Fruit fly (Drosophila melanogaster) whole organism, wandering third instar larva: ENCODE data around the gene Tango6.

Experiments
- CG32264 ChIP-seq: fragments of 200-800 bp; sonication (Bioruptor generic); optimal IDR thresholded peaks from 2 replicates; lab custom pipeline; 2016; ENCODE audit warnings: missing biosample characterization, missing genetic modification characterization
- HLH106 ChIP-seq: fragments of 200-800 bp; optimal IDR thresholded peaks from 3 replicates; lab custom pipeline; 2019; ENCODE audit warnings: missing biosample characterization, mild to moderate bottlenecking, missing genetic modification characterization, moderate library complexity
- Hr78 ChIP-seq: fragments of >200 bp; optimal IDR thresholded peaks from 2 replicates; lab custom pipeline; 2017; ENCODE audit warnings: missing biosample characterization, missing genetic modification characterization
- Mio ChIP-seq: sonication (Bioruptor generic); optimal IDR thresholded peaks from 2 replicates; lab custom pipeline; 2016; ENCODE audit warnings: missing biosample characterization, missing genetic modification characterization
- Myc ChIP-seq: fragments of >200 bp; optimal IDR thresholded peaks from 2 replicates; lab custom pipeline; 2017
- Vsx2 ChIP-seq: fragments of 200-300, 225-300 bp; sonication (Bioruptor generic); optimal IDR thresholded peaks from 2 replicates; lab custom pipeline; 2018; ENCODE audit warnings: missing biosample characterization, missing genetic modification characterization; ENCODE audit not compliant: partially characterized antibody
- fru ChIP-seq: fragments of 200-800 bp; sonication (Bioruptor generic); optimal IDR thresholded peaks from 3 replicates; lab custom pipeline; 2016; ENCODE audit warnings: missing biosample characterization, mild to moderate bottlenecking, missing genetic modification characterization
- lola ChIP-seq: fragments of >200 bp; optimal IDR thresholded peaks from 2 replicates; lab custom pipeline; 2017; ENCODE audit warnings: missing biosample characterization, missing genetic modification characterization
- psq ChIP-seq: fragments of 200-800 bp; sonication (Bioruptor generic); optimal IDR thresholded peaks from 3 replicates; lab custom pipeline; 2017; ENCODE audit warnings: missing biosample characterization, mild to moderate bottlenecking, missing genetic modification characterization, moderate library complexity
- usp ChIP-seq: fragments of >200 bp; optimal IDR thresholded peaks from 2 replicates; lab custom pipeline; 2017; ENCODE audit warnings: missing biosample characterization, missing genetic modification characterization

DNA sequence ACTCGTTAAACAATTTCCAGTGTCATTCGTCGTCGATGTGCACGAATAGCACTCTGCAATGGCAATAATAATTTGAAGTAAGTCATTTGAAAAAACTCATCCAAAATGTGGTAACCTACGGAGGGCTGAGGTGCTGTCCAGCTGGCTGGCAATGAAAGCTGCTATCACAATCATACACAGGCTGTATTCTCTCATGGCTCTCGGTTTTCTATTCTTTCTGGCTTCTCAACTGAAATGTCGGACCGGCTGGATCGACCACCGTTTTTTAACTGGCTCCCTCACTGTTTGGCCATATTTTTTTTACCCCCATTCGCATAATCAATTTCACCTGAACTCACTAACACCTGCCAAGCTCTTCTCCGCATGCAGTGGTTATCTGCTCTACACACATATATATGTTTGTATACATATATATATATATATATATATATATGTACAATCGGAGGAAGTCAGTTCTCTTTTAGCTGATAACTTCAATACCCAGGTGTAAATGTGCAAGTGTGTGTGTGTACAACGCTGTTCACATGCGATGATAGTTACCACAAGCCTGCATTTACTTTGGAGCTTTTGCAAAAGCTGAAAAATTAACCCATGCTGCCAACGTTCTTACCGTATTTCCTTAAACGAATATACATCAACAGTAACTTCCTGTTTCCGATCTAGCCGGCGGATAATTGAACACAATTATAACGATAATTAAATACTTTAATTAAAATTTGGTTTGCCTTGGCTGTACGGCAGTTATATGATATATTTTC, 27.0 kb downstream of the Tango6 start, which contains the start of gene CG10650:
- TF ChIP-seq CG32264 (GFP tag; lab: Kevin White, UChicago) (no peak), Hr78 (GFP tag; lab: Kevin White, UChicago) (no peak), Vsx2 (GFP tag; lab: Kevin White, UChicago) (no peak), lola (GFP tag; lab: Kevin White, UChicago) (no peak), HLH106 (tag; lab: Kevin White, UChicago) (no peak), usp (GFP tag; lab: Kevin White, UChicago) (no peak), Myc (no peak), fru (GFP tag; lab: Kevin White, UChicago) (no peak), psq (no peak), Mio (GFP tag; lab: Kevin White, UChicago) (no peak)
